Worm (Caenorhabditis elegans): ENCODE data around the gene C17C3.9.

ce11 chrII:5505820-5506287 lies 26.2 kb downstream of the C17C3.9 start, which contains the start of gene npp-24:
- TF ChIP-seq W03F9.2 (tag; optimal IDR thresholded peaks at IDR 0.05) (no peak), him-1 (tag; optimal IDR thresholded peaks at IDR 0.05) (no peak), dao-5 (tag; optimal IDR thresholded peaks at IDR 0.05) (no peak)

Measured in whole organism, L4/young adult.